Fruit fly (Drosophila melanogaster) whole organism, prepupa: ENCODE data around the gene aqz.

ENCODE experiments used
- CG32006 ChIP-seq: fragments of 200-800 bp; sonication (Bioruptor generic); optimal IDR thresholded peaks from 3 replicates; lab custom pipeline; 2017; ENCODE audit warnings: missing biosample characterization, mild to moderate bottlenecking, missing genetic modification characterization
- CG6792 ChIP-seq: fragments of 200-800 bp; sonication (Bioruptor generic); optimal IDR thresholded peaks from 3 replicates; lab custom pipeline; 2016; ENCODE audit warnings: missing biosample characterization, missing genetic modification characterization
- Hr39 ChIP-seq: fragments of 200-800 bp; sonication (Bioruptor generic); optimal IDR thresholded peaks from 2 replicates; lab custom pipeline; 2016; ENCODE audit warnings: missing biosample characterization, missing genetic modification characterization
- Lpt ChIP-seq: fragments of 200-800 bp; sonication (Bioruptor generic); optimal IDR thresholded peaks from 3 replicates; lab custom pipeline; 2016; ENCODE audit warnings: missing biosample characterization, missing genetic modification characterization
- dac ChIP-seq: fragments of 200-800 bp; sonication (Bioruptor generic); optimal IDR thresholded peaks from 2 replicates; lab custom pipeline; 2017; ENCODE audit warnings: missing biosample characterization, mild to moderate bottlenecking, missing genetic modification characterization
- fd59A ChIP-seq: fragments of 200-800 bp; sonication (Bioruptor generic); optimal IDR thresholded peaks from 2 replicates; lab custom pipeline; 2017; ENCODE audit warnings: missing biosample characterization, mild to moderate bottlenecking, missing genetic modification characterization, missing genetic modification reagents
- net ChIP-seq: fragments of 200-800 bp; sonication (Bioruptor generic); optimal IDR thresholded peaks from 3 replicates; lab custom pipeline; 2016; ENCODE audit warnings: missing biosample characterization, missing genetic modification characterization

- TF ChIP-seq Hr39 (GFP tag; lab: Kevin White, UChicago) (no peak), fd59A (no peak), net (no peak), CG6792 (GFP tag; lab: Kevin White, UChicago) (no peak), Lpt (GFP tag; lab: Kevin White, UChicago) (no peak), CG32006 (GFP tag; lab: Kevin White, UChicago) (no peak), dac (GFP tag; lab: Kevin White, UChicago) (no peak)
Measured at dm6 chr3R:8807831-8808517, 12.5 kb downstream of the aqz start.
